Worm (Caenorhabditis elegans) whole organism, young adult: ENCODE measurements around the gene T23B12.11.
A peak's percentile ranks its signal among the peaks of the same experiment; 100 is the strongest.

Experiments
- B0019.2 ChIP-seq: fragments of 200-800 bp; sonication (Bioruptor generic); conservative IDR thresholded peaks from 2 replicates; pipeline ENCODE4 v1.3.6; 2022; ENCODE audit warnings: missing genetic modification reagents, missing genetic modification characterization, missing compliant biosample characterization
- B0035.1 ChIP-seq: sonication (generic microtip); optimal IDR thresholded peaks from 2 replicates; lab custom pipeline; 2016; ENCODE audit warnings: missing genetic modification characterization, mild to moderate bottlenecking, missing compliant biosample characterization, missing genotype, missing genetic modification reagents
- B0336.3 ChIP-seq: fragments of 200-800 bp; sonication (Bioruptor generic); IDR thresholded peaks from 2 replicates; pipeline ENCODE4 v1.3.6; 2022; ENCODE audit warnings: missing genetic modification characterization, missing compliant biosample characterization
- C17E4.6 ChIP-seq: fragments of 200-800 bp; sonication (Bioruptor generic); IDR thresholded peaks from 2 replicates; pipeline ENCODE4 v1.3.6; 2022; ENCODE audit warnings: missing genetic modification reagents, missing genetic modification characterization, missing compliant biosample characterization
- F22D6.2 ChIP-seq: sonication (generic microtip); optimal IDR thresholded peaks from 2 replicates; lab custom pipeline; 2016; ENCODE audit warnings: mild to moderate bottlenecking, missing genetic modification characterization, missing compliant biosample characterization
- F49E8.2 ChIP-seq: sonication (generic microtip); optimal IDR thresholded peaks from 3 replicates; lab custom pipeline; 2017; ENCODE audit warnings: missing genetic modification characterization, mild to moderate bottlenecking, missing compliant biosample characterization, antibody characterized with exemption, moderate library complexity; ENCODE audit not compliant: insufficient read depth
- K12H6.12 ChIP-seq: fragments of 200-800 bp; sonication (Bioruptor generic); optimal IDR thresholded peaks from 2 replicates; lab custom pipeline; 2018; ENCODE audit warnings: mild to moderate bottlenecking, missing genetic modification characterization, missing compliant biosample characterization
- Y53F4B.3 ChIP-seq: fragments of 200-800 bp; sonication (Bioruptor generic); IDR thresholded peaks from 2 replicates; pipeline ENCODE4 v1.3.6; 2022; ENCODE audit warnings: missing genetic modification reagents, missing genetic modification characterization, missing compliant biosample characterization
- Y53G8AR.9 ChIP-seq: fragments of 200-800 bp; sonication (Bioruptor generic); conservative IDR thresholded peaks from 2 replicates; pipeline ENCODE4 v1.3.6; 2022; ENCODE audit warnings: missing genetic modification reagents, missing genetic modification characterization, missing compliant biosample characterization
- Y56A3A.18 ChIP-seq: fragments of 200-800 bp; sonication (Bioruptor generic); IDR thresholded peaks from 2 replicates; pipeline ENCODE4 v1.3.6; 2022; ENCODE audit warnings: missing genetic modification reagents, missing genetic modification characterization, missing compliant biosample characterization
- ZK185.1 ChIP-seq: sonication (generic microtip); optimal IDR thresholded peaks from 2 replicates; lab custom pipeline; 2016; ENCODE audit warnings: mild to moderate bottlenecking, missing genetic modification characterization, missing compliant biosample characterization; ENCODE audit not compliant: poor library complexity, severe bottlenecking
- akir-1 ChIP-seq: fragments of 200-800 bp; sonication (Bioruptor generic); optimal IDR thresholded peaks from 2 replicates; lab custom pipeline; 2018; ENCODE audit warnings: mild to moderate bottlenecking, missing genetic modification characterization, moderate library complexity, missing compliant biosample characterization
- atf-7 ChIP-seq: sonication (generic microtip); optimal IDR thresholded peaks from 2 replicates; lab custom pipeline; 2017; ENCODE audit warnings: mild to moderate bottlenecking, missing genetic modification characterization, missing compliant biosample characterization
- attf-6 ChIP-seq: fragments of 200-800 bp; sonication (Bioruptor generic); IDR thresholded peaks from 2 replicates; pipeline ENCODE4 v1.3.6; 2022; ENCODE audit warnings: missing genetic modification reagents, missing genetic modification characterization, missing compliant biosample characterization
- ceh-100 ChIP-seq: fragments of 200-800 bp; sonication (Bioruptor generic); IDR thresholded peaks from 2 replicates; pipeline ENCODE4 v1.3.6; 2022; ENCODE audit warnings: missing genetic modification reagents, missing genetic modification characterization, missing compliant biosample characterization
- ceh-40 ChIP-seq: fragments of 200-800 bp; sonication (Bioruptor generic); IDR thresholded peaks from 2 replicates; pipeline ENCODE4 v1.3.6; 2022; ENCODE audit warnings: missing genetic modification characterization, missing compliant biosample characterization
- ceh-91 ChIP-seq: fragments of 200-800 bp; sonication (Bioruptor generic); IDR thresholded peaks from 2 replicates; pipeline ENCODE4 v1.3.6; 2022; ENCODE audit warnings: missing genetic modification reagents, missing genetic modification characterization, missing compliant biosample characterization
- dox-1 ChIP-seq: fragments of 200-800 bp; sonication (Bioruptor generic); IDR thresholded peaks from 2 replicates; pipeline ENCODE4 v1.3.6; 2022; ENCODE audit warnings: missing genetic modification reagents, missing genetic modification characterization, missing compliant biosample characterization
- dpl-1 ChIP-seq: fragments of 150-350 bp; optimal IDR thresholded peaks from 2 replicates; lab custom pipeline; 2014; ENCODE audit warnings: missing biosample characterization, missing genetic modification reagents, missing genetic modification characterization
- efl-1 ChIP-seq: fragments of 150-350 bp; optimal IDR thresholded peaks from 2 replicates; lab custom pipeline; 2014; ENCODE audit warnings: missing biosample characterization, missing genetic modification reagents, missing genetic modification characterization
- egrh-3 ChIP-seq: fragments of 200-800 bp; sonication (Bioruptor generic); IDR thresholded peaks from 2 replicates; pipeline ENCODE4 v1.3.6; 2022; ENCODE audit warnings: missing genetic modification reagents, missing genetic modification characterization, missing compliant biosample characterization
- ekl-4 ChIP-seq: fragments of 200-800 bp; sonication (Bioruptor generic); IDR thresholded peaks from 2 replicates; pipeline ENCODE4 v1.3.6; 2022; ENCODE audit warnings: missing genetic modification reagents, missing genetic modification characterization, missing compliant biosample characterization
- hmg-20 ChIP-seq: fragments of 200-800 bp; sonication (Bioruptor generic); IDR thresholded peaks from 2 replicates; pipeline ENCODE4 v1.3.6; 2022; ENCODE audit warnings: missing genetic modification reagents, missing genetic modification characterization, missing compliant biosample characterization
- hsf-1 ChIP-seq: fragments of 200-800 bp; sonication (Bioruptor generic); IDR thresholded peaks from 2 replicates; pipeline ENCODE4 v1.3.6; 2022; ENCODE audit warnings: missing genetic modification reagents, missing genetic modification characterization, missing compliant biosample characterization
- lin-40 ChIP-seq: sonication (generic microtip); optimal IDR thresholded peaks from 2 replicates; lab custom pipeline; 2016; ENCODE audit warnings: missing genetic modification characterization, mild to moderate bottlenecking, missing compliant biosample characterization, missing genotype, missing genetic modification reagents
- lin-54 ChIP-seq: fragments of 200-800 bp; sonication (Bioruptor generic); optimal IDR thresholded peaks from 2 replicates; lab custom pipeline; 2018; ENCODE audit warnings: mild to moderate bottlenecking, missing genetic modification characterization, missing compliant biosample characterization
- madf-3 ChIP-seq: fragments of 200-800 bp; sonication (Bioruptor generic); IDR thresholded peaks from 2 replicates; pipeline ENCODE4 v1.3.6; 2022; ENCODE audit warnings: missing genetic modification reagents, missing genetic modification characterization, missing compliant biosample characterization
- madf-6 ChIP-seq: fragments of 200-800 bp; sonication (Bioruptor generic); IDR thresholded peaks from 2 replicates; pipeline ENCODE4 v1.3.6; 2022; ENCODE audit warnings: missing genetic modification reagents, missing genetic modification characterization, missing compliant biosample characterization
- madf-8 ChIP-seq: fragments of 200-800 bp; sonication (Bioruptor generic); conservative IDR thresholded peaks from 2 replicates; pipeline ENCODE4 v1.3.6; 2022; ENCODE audit warnings: missing genetic modification reagents, missing genetic modification characterization, missing compliant biosample characterization
- mcd-1 ChIP-seq: fragments of 200-800 bp; sonication (Bioruptor generic); IDR thresholded peaks from 2 replicates; pipeline ENCODE4 v1.3.6; 2022; ENCODE audit warnings: missing genetic modification reagents, missing genetic modification characterization, missing compliant biosample characterization
- nfya-1 ChIP-seq: sonication (generic microtip); optimal IDR thresholded peaks from 2 replicates; lab custom pipeline; 2017; ENCODE audit warnings: antibody characterized with exemption, missing compliant biosample characterization, missing genetic modification characterization, borderline replicate concordance; ENCODE audit not compliant: insufficient read depth
- nfya-2 ChIP-seq: fragments of 200-800 bp; sonication (Bioruptor generic); IDR thresholded peaks from 2 replicates; pipeline ENCODE4 v1.3.6; 2022; ENCODE audit warnings: missing genetic modification reagents, missing genetic modification characterization, missing compliant biosample characterization
- nfyb-1 ChIP-seq: fragments of 200-800 bp; sonication (Bioruptor generic); IDR thresholded peaks from 2 replicates; pipeline ENCODE4 v1.3.6; 2022; ENCODE audit warnings: missing genetic modification reagents, missing genetic modification characterization, missing compliant biosample characterization
- nhr-179 ChIP-seq: sonication (generic microtip); optimal IDR thresholded peaks from 2 replicates; lab custom pipeline; 2016; ENCODE audit warnings: mild to moderate bottlenecking, missing genetic modification characterization, missing compliant biosample characterization
- nhr-90 ChIP-seq: sonication (generic microtip); optimal IDR thresholded peaks from 2 replicates; lab custom pipeline; 2016; ENCODE audit warnings: missing genotype, mild to moderate bottlenecking, missing genetic modification characterization, missing compliant biosample characterization
- pbrm-1 ChIP-seq: fragments of 200-800 bp; sonication (Bioruptor generic); IDR thresholded peaks from 2 replicates; pipeline ENCODE4 v1.3.6; 2022; ENCODE audit warnings: missing genetic modification reagents, missing genetic modification characterization, missing compliant biosample characterization
- rcor-1 ChIP-seq: fragments of 200-800 bp; sonication (Bioruptor generic); IDR thresholded peaks from 2 replicates; pipeline ENCODE4 v1.3.6; 2022; ENCODE audit warnings: missing genetic modification reagents, missing genetic modification characterization, missing compliant biosample characterization
- repo-1 ChIP-seq: sonication (generic microtip); optimal IDR thresholded peaks from 2 replicates; lab custom pipeline; 2017; ENCODE audit warnings: mild to moderate bottlenecking, missing genetic modification characterization, missing compliant biosample characterization
- snpc-1.1 ChIP-seq: sonication (generic microtip); optimal IDR thresholded peaks from 2 replicates; lab custom pipeline; 2017; ENCODE audit warnings: missing genetic modification characterization, mild to moderate bottlenecking, missing compliant biosample characterization, antibody characterized with exemption, moderate library complexity, missing genotype, missing genetic modification reagents; ENCODE audit not compliant: insufficient read depth
- snpc-1.3 ChIP-seq: sonication (generic microtip); optimal IDR thresholded peaks from 2 replicates; lab custom pipeline; 2017; ENCODE audit warnings: missing genetic modification characterization, mild to moderate bottlenecking, missing compliant biosample characterization, antibody characterized with exemption, moderate library complexity, missing genotype, missing genetic modification reagents; ENCODE audit not compliant: insufficient read depth
- snpc-3.4 ChIP-seq: sonication (generic microtip); optimal IDR thresholded peaks from 2 replicates; lab custom pipeline; 2017; ENCODE audit warnings: missing genetic modification characterization, mild to moderate bottlenecking, missing compliant biosample characterization, antibody characterized with exemption, moderate library complexity, missing genotype, missing genetic modification reagents
- snpc-4 ChIP-seq, 5 experiments: fragments of 150-350 bp in 1 of 5; sonication (generic microtip) in 4 of 5; optimal IDR thresholded peaks; 2 replicates each; lab custom pipeline; 2014 to 2018; ENCODE audit warnings: missing genetic modification characterization in 5 of 5, missing biosample characterization in 3 of 5, antibody characterized with exemption in 2 of 5, mild to moderate bottlenecking in 2 of 5, missing compliant biosample characterization in 2 of 5, missing genotype in 2 of 5, moderate library complexity in 2 of 5, missing genetic modification reagents in 1 of 5
- tbp1 ChIP-seq: fragments of 200-800 bp; sonication (Bioruptor generic); optimal IDR thresholded peaks from 2 replicates; lab custom pipeline; 2018; ENCODE audit warnings: mild to moderate bottlenecking, missing genetic modification characterization, missing compliant biosample characterization
- unc-130 ChIP-seq: sonication (generic microtip); optimal IDR thresholded peaks from 2 replicates; lab custom pipeline; 2016; ENCODE audit warnings: missing genetic modification reagents, missing genetic modification characterization, missing compliant biosample characterization
- zim-3 ChIP-seq: sonication (generic microtip); optimal IDR thresholded peaks from 2 replicates; lab custom pipeline; 2017; ENCODE audit warnings: mild to moderate bottlenecking, missing genetic modification characterization, moderate library complexity, missing compliant biosample characterization
- ztf-25 ChIP-seq: fragments of 200-800 bp; sonication (Bioruptor generic); IDR thresholded peaks from 2 replicates; pipeline ENCODE4 v1.3.6; 2022; ENCODE audit warnings: missing genetic modification reagents, missing genetic modification characterization, missing compliant biosample characterization

Gene T23B12.11

DNA sequence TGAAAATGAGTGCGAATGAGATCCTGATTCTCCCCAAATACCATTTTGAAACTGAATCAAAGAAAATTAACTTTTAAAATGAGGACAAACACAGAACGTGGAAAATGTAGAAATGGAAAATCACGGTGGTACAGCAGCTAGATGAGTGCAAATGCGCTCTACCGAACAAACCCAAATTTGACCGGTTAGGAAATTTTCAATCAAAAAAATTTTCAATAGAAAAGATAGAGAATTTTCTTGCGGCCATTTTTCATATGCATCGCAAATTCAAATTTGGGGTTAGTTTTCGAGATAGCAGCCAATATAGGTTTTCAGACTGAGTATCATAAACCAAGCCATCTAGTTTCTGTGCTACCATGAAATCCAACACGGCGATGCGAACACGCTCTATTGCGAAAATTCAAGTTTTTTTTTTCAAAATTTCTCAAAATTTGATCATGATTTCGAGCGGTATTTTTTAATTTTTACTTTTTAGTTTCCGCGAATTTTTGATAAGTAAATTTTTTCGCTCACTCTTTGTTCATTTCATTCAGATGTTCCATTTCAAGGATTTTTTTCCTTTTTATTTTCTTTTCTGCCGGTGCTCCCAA, 41.7 kb upstream of the T23B12.11 start, which contains the start of gene vha-18:
TSS of gene vha-18 (minus strand) at position 51 of the 590 bp plus-strand sequence.
- TF ChIP-seq nfya-1 (tag; lab: Kevin White, UChicago) (no peak), B0019.2 (peak; percentile 90), atf-7 (tag; lab: Kevin White, UChicago) (no peak), snpc-1.1 (tag; lab: Kevin White, UChicago) (peak; percentile 55), F22D6.2 (tag; lab: Kevin White, UChicago) (no peak), nfya-2 (GFP tag; lab: Robert Waterston, UW) (no peak), Y53F4B.3 (GFP tag; lab: Robert Waterston, UW) (peak; percentile 39; the same call in 1 of the 2 replicates), repo-1 (tag; lab: Kevin White, UChicago) (no peak), madf-8 (GFP tag; lab: Robert Waterston, UW) (peak; percentile 94), dpl-1 (GFP tag; lab: Kevin White, UChicago) (peak; percentile 72), nhr-179 (no peak), K12H6.12 (tag; lab: Kevin White, UChicago) (no peak), ekl-4 (GFP tag; lab: Robert Waterston, UW) (peak; percentile 84), Y56A3A.18 (GFP tag; lab: Robert Waterston, UW) (no peak), hmg-20 (no peak), madf-6 (GFP tag; lab: Robert Waterston, UW) (peak; percentile 98), Y53G8AR.9 (GFP tag; lab: Robert Waterston, UW) (0 out of 2 replicates have a peak, but pooled peaks have one; percentile 60), snpc-1.3 (tag; lab: Kevin White, UChicago) (peak; percentile 73), mcd-1 (GFP tag; lab: Robert Waterston, UW) (peak; percentile 94), madf-3 (GFP tag; lab: Robert Waterston, UW) (peak; percentile 89), B0336.3 (GFP tag; lab: Robert Waterston, UW) (peak; percentile 84), ceh-100 (GFP tag; lab: Robert Waterston, UW) (peak; percentile 75), nfyb-1 (no peak), attf-6 (peak; percentile 71), rcor-1 (GFP tag; lab: Robert Waterston, UW) (peak; percentile 91), tbp1 (GFP tag; lab: Kevin White, UChicago) (peak; percentile 63), ztf-25 (GFP tag; lab: Robert Waterston, UW) (no peak), snpc-4 (GFP tag; optimal IDR thresholded peaks at IDR 0.05; lab: Kevin White, UChicago) (no peak), snpc-4 (tag; optimal IDR thresholded peaks at IDR 0.05; lab: Kevin White, UChicago) (peak in 3 of 4 experiments; percentile 27 to 71 (median 55)), lin-54 (GFP tag; lab: Kevin White, UChicago) (peak; percentile 90), unc-130 (peak; percentile 91), F49E8.2 (tag; lab: Kevin White, UChicago) (peak; percentile 74), dox-1 (GFP tag; lab: Robert Waterston, UW) (peak; percentile 92), ZK185.1 (no peak), snpc-3.4 (tag; lab: Kevin White, UChicago) (peak; percentile 86), nhr-90 (tag; lab: Kevin White, UChicago) (no peak), B0035.1 (tag; lab: Kevin White, UChicago) (no peak), hsf-1 (GFP tag; lab: Robert Waterston, UW) (peak; percentile 89), pbrm-1 (GFP tag; lab: Robert Waterston, UW) (peak; percentile 74; the same call in 1 of the 2 replicates), zim-3 (tag; lab: Kevin White, UChicago) (no peak), C17E4.6 (GFP tag; lab: Robert Waterston, UW) (peak; percentile 80; the same call in 1 of the 2 replicates), ceh-40 (GFP tag; lab: Robert Waterston, UW) (no peak), efl-1 (GFP tag; lab: Kevin White, UChicago) (peak; percentile 90), egrh-3 (GFP tag; lab: Robert Waterston, UW) (0 out of 2 replicates have a peak, but pooled peaks have one; percentile 9), lin-40 (tag; lab: Kevin White, UChicago) (no peak), ceh-91 (GFP tag; lab: Robert Waterston, UW) (peak; percentile 99), akir-1 (GFP tag; lab: Kevin White, UChicago) (no peak)
